Fruit fly (Drosophila melanogaster) whole organism, embryonic: Measurements from ENCODE around the gene TrpA1.

Experiments
- Adf1 ChIP-seq: fragments of 200-800 bp; sonication (Bioruptor generic); IDR thresholded peaks from 2 replicates; pipeline ENCODE4 v1.3.6; 2022; ENCODE audit warnings: missing biosample characterization, missing genetic modification characterization
- Antp ChIP-seq: fragments of 200-800 bp; sonication (Bioruptor generic); optimal IDR thresholded peaks from 3 replicates; lab custom pipeline; 2016; ENCODE audit warnings: missing biosample characterization, missing genetic modification characterization
- CG1024 ChIP-seq: fragments of 200-800 bp; sonication (Bioruptor generic); IDR thresholded peaks from 2 replicates; pipeline ENCODE4 v1.3.6; 2022; ENCODE audit warnings: missing biosample characterization, missing genetic modification characterization
- CG10979 ChIP-seq: fragments of 200-800 bp; sonication (Bioruptor generic); optimal IDR thresholded peaks from 2 replicates; lab custom pipeline; 2018; ENCODE audit warnings: missing biosample characterization, mild to moderate bottlenecking, missing genetic modification characterization, moderate library complexity
- CG12236 ChIP-seq: fragments of 200-800 bp; sonication (Bioruptor generic); optimal IDR thresholded peaks from 2 replicates; lab custom pipeline; 2016; ENCODE audit warnings: missing biosample characterization, missing genetic modification characterization
- CG1233 ChIP-seq: fragments of 200-800 bp; sonication (Bioruptor generic); optimal IDR thresholded peaks from 4 replicates; lab custom pipeline; 2018; ENCODE audit warnings: missing biosample characterization, mild to moderate bottlenecking, missing genetic modification characterization
- CG12391 ChIP-seq: fragments of 200-800 bp; sonication (Bioruptor generic); optimal IDR thresholded peaks from 3 replicates; lab custom pipeline; 2018; ENCODE audit warnings: missing biosample characterization, mild to moderate bottlenecking, missing genetic modification characterization, moderate library complexity
- CG12769 ChIP-seq: fragments of 200-800 bp; sonication (Bioruptor generic); optimal IDR thresholded peaks from 2 replicates; lab custom pipeline; 2019; ENCODE audit warnings: missing biosample characterization, mild to moderate bottlenecking, missing genetic modification characterization, moderate library complexity
- CG15601 ChIP-seq: fragments of 200-800 bp; sonication (Bioruptor generic); optimal IDR thresholded peaks from 3 replicates; lab custom pipeline; 2019; ENCODE audit warnings: missing biosample characterization, mild to moderate bottlenecking, missing genetic modification characterization, moderate library complexity
- CG1603 ChIP-seq: fragments of 200-800 bp; sonication (Bioruptor generic); optimal IDR thresholded peaks from 2 replicates; lab custom pipeline; 2019; ENCODE audit warnings: missing biosample characterization, mild to moderate bottlenecking, missing genetic modification characterization, moderate library complexity
- CG17186 ChIP-seq: fragments of 200-800 bp; sonication (Bioruptor generic); optimal IDR thresholded peaks from 3 replicates; lab custom pipeline; 2017; ENCODE audit warnings: missing biosample characterization, missing genetic modification reagents, missing genetic modification characterization
- CG2875 ChIP-seq: fragments of 200-800 bp; sonication (Bioruptor generic); optimal IDR thresholded peaks from 2 replicates; lab custom pipeline; 2017; ENCODE audit warnings: missing biosample characterization, mild to moderate bottlenecking, missing genetic modification characterization, missing genetic modification reagents
- CG31365 ChIP-seq: fragments of 200-800 bp; sonication (Bioruptor generic); optimal IDR thresholded peaks from 2 replicates; lab custom pipeline; 2018; ENCODE audit warnings: missing biosample characterization, mild to moderate bottlenecking, missing genetic modification characterization
- CG4617 ChIP-seq: fragments of 200-800 bp; sonication (Bioruptor generic); optimal IDR thresholded peaks from 3 replicates; lab custom pipeline; 2016; ENCODE audit warnings: missing biosample characterization, missing genetic modification characterization, borderline replicate concordance
- CG6689 ChIP-seq: fragments of 200-800 bp; sonication (Bioruptor generic); IDR thresholded peaks from 2 replicates; pipeline ENCODE4 v1.3.6; 2022; ENCODE audit warnings: missing biosample characterization, missing genetic modification characterization
- CG6765 ChIP-seq: fragments of 200-800 bp; sonication (Bioruptor generic); optimal IDR thresholded peaks from 3 replicates; lab custom pipeline; 2017; ENCODE audit warnings: missing biosample characterization, mild to moderate bottlenecking, missing genetic modification characterization
- CG7839 ChIP-seq: fragments of 200-800 bp; sonication (Bioruptor generic); optimal IDR thresholded peaks from 3 replicates; lab custom pipeline; 2018; ENCODE audit warnings: missing biosample characterization, mild to moderate bottlenecking, missing genetic modification characterization, moderate library complexity
- CG8290 ChIP-seq, 3 experiments: fragments of 200-800 bp; sonication (Bioruptor generic); optimal IDR thresholded peaks; 2 replicates each; lab custom pipeline; 2016 to 2019; ENCODE audit warnings: missing biosample characterization in 3 of 3, missing genetic modification characterization in 3 of 3, mild to moderate bottlenecking in 2 of 3, moderate library complexity in 1 of 3
- Dad ChIP-seq: fragments of 200-800 bp; sonication (Bioruptor generic); optimal IDR thresholded peaks from 3 replicates; lab custom pipeline; 2016; ENCODE audit warnings: missing biosample characterization, missing genetic modification characterization
- Dbx ChIP-seq: fragments of 200-800 bp; sonication (Bioruptor generic); IDR thresholded peaks from 3 replicates; pipeline ENCODE4 v1.3.6; 2022; ENCODE audit warnings: missing biosample characterization, missing genetic modification characterization
- Dip3 ChIP-seq: fragments of 200-800 bp; sonication (Bioruptor generic); optimal IDR thresholded peaks from 3 replicates; lab custom pipeline; 2016; ENCODE audit warnings: missing biosample characterization, missing genetic modification characterization
- Gug ChIP-seq: fragments of 200-800 bp; sonication (Bioruptor generic); IDR thresholded peaks from 4 replicates; pipeline ENCODE4 v1.3.6; 2022; ENCODE audit warnings: missing biosample characterization, missing genetic modification characterization
- HHEX ChIP-seq: fragments of 200-800 bp; sonication (Bioruptor generic); optimal IDR thresholded peaks from 3 replicates; lab custom pipeline; 2017; ENCODE audit warnings: missing biosample characterization, mild to moderate bottlenecking, missing genetic modification characterization, missing genetic modification reagents
- Hmr ChIP-seq: fragments of 200-800 bp; sonication (Bioruptor generic); optimal IDR thresholded peaks from 3 replicates; lab custom pipeline; 2017; ENCODE audit warnings: mild to moderate bottlenecking, missing biosample characterization, missing genetic modification reagents, missing genetic modification characterization
- Mes4 ChIP-seq: fragments of 200-800 bp; sonication (Bioruptor generic); optimal IDR thresholded peaks from 2 replicates; lab custom pipeline; 2016; ENCODE audit warnings: missing biosample characterization, missing genetic modification characterization
- Oli ChIP-seq: fragments of 200-800 bp; sonication (Bioruptor generic); optimal IDR thresholded peaks from 2 replicates; lab custom pipeline; 2018; ENCODE audit warnings: missing biosample characterization, mild to moderate bottlenecking, missing genetic modification characterization, moderate library complexity
- PHDP ChIP-seq: fragments of 200-800 bp; sonication (Bioruptor generic); optimal IDR thresholded peaks from 3 replicates; lab custom pipeline; 2018; ENCODE audit warnings: missing biosample characterization, mild to moderate bottlenecking, missing genetic modification characterization, moderate library complexity
- Sox100B ChIP-seq: fragments of 200-800 bp; sonication (Bioruptor generic); optimal IDR thresholded peaks from 3 replicates; lab custom pipeline; 2018; ENCODE audit warnings: missing biosample characterization, mild to moderate bottlenecking, missing genetic modification characterization
- Trl ChIP-seq, 3 experiments: fragments of >200 bp in 2 of 3; fragments of 200-800 bp in 1 of 3; sonication (Bioruptor generic) in 1 of 3; optimal IDR thresholded peaks; 2 replicates in 1 of 3; 3 replicates in 2 of 3; lab custom pipeline; 2016 to 2017; ENCODE audit warnings: missing biosample characterization in 1 of 3, missing genetic modification characterization in 1 of 3
- bsh ChIP-seq, 2 experiments: fragments of 200-800 bp; sonication (Bioruptor generic); optimal IDR thresholded peaks; 2 replicates each; lab custom pipeline; 2017 to 2018; ENCODE audit warnings: mild to moderate bottlenecking in 2 of 2, missing biosample characterization in 2 of 2, missing genetic modification characterization in 2 of 2, moderate library complexity in 1 of 2
- caup ChIP-seq: fragments of 200-800 bp; sonication (Bioruptor generic); optimal IDR thresholded peaks from 3 replicates; lab custom pipeline; 2017; ENCODE audit warnings: missing biosample characterization, mild to moderate bottlenecking, missing genetic modification characterization, moderate library complexity; ENCODE audit not compliant: severe bottlenecking
- chn ChIP-seq: fragments of 200-800 bp; sonication (Bioruptor generic); optimal IDR thresholded peaks from 2 replicates; lab custom pipeline; 2016; ENCODE audit warnings: missing biosample characterization, missing genetic modification characterization
- danr ChIP-seq: fragments of 200-800 bp; sonication (Bioruptor generic); IDR thresholded peaks from 2 replicates; pipeline ENCODE4 v1.3.6; 2022; ENCODE audit warnings: missing biosample characterization, missing genetic modification characterization
- emc ChIP-seq: fragments of 200-800 bp; sonication (Bioruptor generic); optimal IDR thresholded peaks from 2 replicates; lab custom pipeline; 2016; ENCODE audit warnings: missing biosample characterization, missing genetic modification characterization
- eve ChIP-seq, 2 experiments: fragments of >200 bp; optimal IDR thresholded peaks; 2 replicates each; lab custom pipeline; 2017; ENCODE audit warnings: missing biosample characterization in 2 of 2, missing genetic modification characterization in 2 of 2
- fd64A ChIP-seq: fragments of 200-800 bp; sonication (Bioruptor generic); optimal IDR thresholded peaks from 3 replicates; lab custom pipeline; 2018; ENCODE audit warnings: missing biosample characterization, mild to moderate bottlenecking, missing genetic modification characterization
- inv ChIP-seq: fragments of 200-800 bp; sonication (Bioruptor generic); IDR thresholded peaks from 2 replicates; pipeline ENCODE4 v1.3.6; 2022; ENCODE audit warnings: missing biosample characterization, missing genetic modification characterization; ENCODE audit not compliant: partially characterized antibody
- kay ChIP-seq: fragments of 200-800 bp; sonication (Bioruptor generic); optimal IDR thresholded peaks from 2 replicates; lab custom pipeline; 2016; ENCODE audit warnings: missing biosample characterization, missing genetic modification characterization
- kni ChIP-seq: fragments of 200-800 bp; sonication (Bioruptor generic); optimal IDR thresholded peaks from 3 replicates; lab custom pipeline; 2017; ENCODE audit warnings: mild to moderate bottlenecking, missing biosample characterization, missing genetic modification reagents, missing genetic modification characterization
- sc ChIP-seq, 3 experiments: fragments of >200 bp in 2 of 3; fragments of 200-800 bp in 1 of 3; sonication (Bioruptor generic) in 1 of 3; optimal IDR thresholded peaks; 2 replicates in 2 of 3; 3 replicates in 1 of 3; lab custom pipeline; 2017; ENCODE audit warnings: mild to moderate bottlenecking in 1 of 3, missing biosample characterization in 1 of 3, missing genetic modification characterization in 1 of 3, missing genetic modification reagents in 1 of 3
- sens-2 ChIP-seq: fragments of 200-800 bp; sonication (Bioruptor generic); IDR thresholded peaks from 2 replicates; pipeline ENCODE4 v1.3.6; 2022; ENCODE audit warnings: missing biosample characterization, missing genetic modification characterization
- so ChIP-seq: fragments of 200-800 bp; sonication (Bioruptor generic); IDR thresholded peaks from 3 replicates; pipeline ENCODE4 v1.3.6; 2022; ENCODE audit warnings: missing biosample characterization, missing genetic modification characterization
- sob ChIP-seq: fragments of 200-800 bp; sonication (Bioruptor generic); IDR thresholded peaks from 2 replicates; pipeline ENCODE4 v1.3.6; 2022; ENCODE audit warnings: missing biosample characterization, missing genetic modification characterization
- stwl ChIP-seq: fragments of 200-800 bp; sonication (Bioruptor generic); optimal IDR thresholded peaks from 3 replicates; lab custom pipeline; 2018; ENCODE audit warnings: missing biosample characterization, mild to moderate bottlenecking, missing genetic modification characterization, moderate library complexity
- twi ChIP-seq: fragments of 200-800 bp; optimal IDR thresholded peaks from 2 replicates; lab custom pipeline; 2019; ENCODE audit warnings: missing biosample characterization, mild to moderate bottlenecking, missing genetic modification characterization, moderate library complexity
- unpg ChIP-seq: fragments of 200-800 bp; sonication (Bioruptor generic); optimal IDR thresholded peaks from 3 replicates; lab custom pipeline; 2018; ENCODE audit warnings: missing biosample characterization, mild to moderate bottlenecking, missing genetic modification characterization, moderate library complexity
- zen ChIP-seq: fragments of 200-800 bp; sonication (Bioruptor generic); optimal IDR thresholded peaks from 3 replicates; lab custom pipeline; 2018; ENCODE audit warnings: missing biosample characterization, mild to moderate bottlenecking, missing genetic modification characterization, moderate library complexity
- zfh1 ChIP-seq: fragments of 200-800 bp; sonication (Bioruptor generic); IDR thresholded peaks from 3 replicates; pipeline ENCODE4 v1.3.6; 2022; ENCODE audit warnings: missing biosample characterization, missing genetic modification characterization

The TrpA1 gene

dm6 chr3L:8920710-8921109, 15.7 kb upstream of the TrpA1 start (continued):
- peak; percentile 73; the same call in 2 of the 3 replicates for TF ChIP-seq zfh1
- TF ChIP-seq fd64A (GFP tag; lab: Kevin White, UChicago), result peak; percentile 1
- peak; percentile 75; the same call in 1 of the 3 replicates for TF ChIP-seq so
- TF ChIP-seq CG7839 (tag; lab: Kevin White, UChicago), result peak; percentile 80
- peak; percentile 45 for TF ChIP-seq CG6765 (GFP tag; lab: Kevin White, UChicago)
- no peak for TF ChIP-seq kni (GFP tag; lab: Kevin White, UChicago)
- TF ChIP-seq inv (GFP tag; lab: Robert Waterston, UW), result no peak
- TF ChIP-seq caup (GFP tag; lab: Kevin White, UChicago), result peak; percentile 67
- TF ChIP-seq Trl (optimal IDR thresholded peaks at IDR 0.05; lab: Kevin White, UChicago), result no peak
- peak; percentile 54 for TF ChIP-seq Trl (GFP tag; optimal IDR thresholded peaks at IDR 0.05; lab: Kevin White, UChicago)
- no peak for TF ChIP-seq emc (GFP tag; lab: Kevin White, UChicago)
- peak; percentile 47; the same call in 1 of the 2 replicates for TF ChIP-seq danr (GFP tag; lab: Robert Waterston, UW)
- no peak for TF ChIP-seq twi
- no peak for TF ChIP-seq stwl (tag; lab: Kevin White, UChicago)
- peak; percentile 69 for TF ChIP-seq CG1024
- peak; percentile 49 for TF ChIP-seq Hmr (GFP tag; lab: Kevin White, UChicago)
- TF ChIP-seq PHDP (tag; lab: Kevin White, UChicago), result peak; percentile 73
- peak; percentile 68 for TF ChIP-seq sob (GFP tag; lab: Robert Waterston, UW)
- TF ChIP-seq kay (GFP tag; lab: Kevin White, UChicago), result no peak
- TF ChIP-seq Sox100B (GFP tag; lab: Kevin White, UChicago), result peak; percentile 73
- TF ChIP-seq chn (GFP tag; lab: Kevin White, UChicago), result peak; percentile 38
- TF ChIP-seq Dad (GFP tag; lab: Kevin White, UChicago), result peak; percentile 46
- TF ChIP-seq Gug (GFP tag; lab: Robert Waterston, UW), result peak; percentile 14; the same call in 1 of the 4 replicates
- TF ChIP-seq CG17186 (GFP tag; lab: Kevin White, UChicago), result no peak
- peak; percentile 68 for TF ChIP-seq CG12391 (tag; lab: Kevin White, UChicago)
- no peak for TF ChIP-seq sc (optimal IDR thresholded peaks at IDR 0.05; lab: Kevin White, UChicago)
- TF ChIP-seq sc (GFP tag; optimal IDR thresholded peaks at IDR 0.05; lab: Kevin White, UChicago), result peak; percentile 15
- peak; percentile 51 for TF ChIP-seq CG10979 (tag; lab: Kevin White, UChicago)
- peak; percentile 87 for TF ChIP-seq CG1603
- no peak for TF ChIP-seq CG1233
- peak; percentile 16 for TF ChIP-seq CG31365 (tag; lab: Kevin White, UChicago)
- TF ChIP-seq CG8290 (GFP tag; optimal IDR thresholded peaks at IDR 0.05; lab: Kevin White, UChicago), result no peak
- TF ChIP-seq CG8290 (tag; optimal IDR thresholded peaks at IDR 0.05; lab: Kevin White, UChicago), result peak in 1 of 2 experiments; percentile 82
- TF ChIP-seq sens-2 (GFP tag; lab: Robert Waterston, UW), result peak; percentile 22; the same call in 1 of the 2 replicates
- peak; percentile 56 for TF ChIP-seq CG2875 (GFP tag; lab: Kevin White, UChicago)
- TF ChIP-seq CG12236, result peak; percentile 20
- TF ChIP-seq Dbx (GFP tag; lab: Robert Waterston, UW), result peak; percentile 59; the same call in 1 of the 3 replicates
- peak; percentile 49 for TF ChIP-seq Mes4 (GFP tag; lab: Kevin White, UChicago)
- peak in 1 of 2 experiments; percentile 59 for TF ChIP-seq eve (GFP tag; optimal IDR thresholded peaks at IDR 0.05; lab: Kevin White, UChicago)
- peak in 1 of 2 experiments; percentile 75 for TF ChIP-seq bsh (GFP tag; optimal IDR thresholded peaks at IDR 0.05; lab: Kevin White, UChicago)
- peak; percentile 6 for TF ChIP-seq CG15601
- peak; percentile 66 for TF ChIP-seq CG6689 (GFP tag; lab: Robert Waterston, UW)
- TF ChIP-seq CG12769, result peak; percentile 84
- TF ChIP-seq HHEX (GFP tag; lab: Kevin White, UChicago), result peak; percentile 71
- TF ChIP-seq CG4617 (GFP tag; lab: Kevin White, UChicago), result peak; percentile 15
- TF ChIP-seq Antp (GFP tag; lab: Kevin White, UChicago), result peak; percentile 53
- peak; percentile 80 for TF ChIP-seq Oli (tag; lab: Kevin White, UChicago)
- TF ChIP-seq unpg (GFP tag; lab: Kevin White, UChicago), result peak; percentile 79
- TF ChIP-seq zen (tag; lab: Kevin White, UChicago), result no peak
- TF ChIP-seq Adf1 (GFP tag; lab: Robert Waterston, UW), result no peak
- peak; percentile 64 for TF ChIP-seq Dip3 (GFP tag; lab: Kevin White, UChicago)
